Worm (Caenorhabditis elegans) whole organism, late embryonic: ENCODE measurements around the gene mrps-18A.

Experiments used
- ama-1 ChIP-seq: fragments of 150-350 bp; optimal IDR thresholded peaks from 2 replicates; lab custom pipeline; 2014
- che-1 ChIP-seq: sonication (generic microtip); optimal IDR thresholded peaks from 2 replicates; lab custom pipeline; 2016; ENCODE audit warnings: mild to moderate bottlenecking, missing genetic modification characterization, missing compliant biosample characterization
- ets-4 ChIP-seq: sonication (generic microtip); optimal IDR thresholded peaks from 2 replicates; lab custom pipeline; 2016; ENCODE audit warnings: missing genetic modification characterization, missing compliant biosample characterization
- gmeb-2 ChIP-seq: sonication (generic microtip); optimal IDR thresholded peaks from 2 replicates; lab custom pipeline; 2016; ENCODE audit warnings: missing genetic modification characterization, inconsistent platforms, missing compliant biosample characterization
- nhr-11 ChIP-seq: fragments of 150-350 bp; optimal IDR thresholded peaks from 2 replicates; lab custom pipeline; 2014; ENCODE audit warnings: missing biosample characterization, missing genetic modification characterization
- sdc-2 ChIP-seq: sonication (generic microtip); optimal IDR thresholded peaks from 2 replicates; lab custom pipeline; 2016; ENCODE audit warnings: missing genotype, missing genetic modification characterization, missing compliant biosample characterization

ce11 chrIII:8331779-8332178, at the start of gene mrps-18A, which contains the start of gene ZC262.2:
- no peak for TF ChIP-seq ets-4 (tag; lab: Kevin White, UChicago)
- no peak for TF ChIP-seq ama-1 (lab: Kevin White, UChicago)
- no peak for TF ChIP-seq sdc-2
- no peak for TF ChIP-seq gmeb-2
- TF ChIP-seq che-1 (tag; lab: Kevin White, UChicago): no peak
- no peak for TF ChIP-seq nhr-11
